Fruit fly (Drosophila melanogaster) whole organism, embryonic: ENCODE results near the gene CG3097.

ENCODE experiments used
- Antp ChIP-seq: fragments of 200-800 bp; sonication (Bioruptor generic); optimal IDR thresholded peaks from 3 replicates; lab custom pipeline; 2016; ENCODE audit warnings: missing biosample characterization, missing genetic modification characterization
- Blimp-1 ChIP-seq: fragments of 200-800 bp; sonication (Bioruptor generic); optimal IDR thresholded peaks from 3 replicates; lab custom pipeline; 2018; ENCODE audit warnings: missing biosample characterization, missing genetic modification characterization, mild to moderate bottlenecking, moderate library complexity, missing genetic modification reagents
- CG10147 ChIP-seq: fragments of 200-800 bp; sonication (Bioruptor generic); optimal IDR thresholded peaks from 2 replicates; lab custom pipeline; 2019; ENCODE audit warnings: missing biosample characterization, mild to moderate bottlenecking, missing genetic modification characterization, moderate library complexity
- CG10565 ChIP-seq: fragments of 200-800 bp; sonication (Bioruptor generic); optimal IDR thresholded peaks from 3 replicates; lab custom pipeline; 2016; ENCODE audit warnings: missing biosample characterization, mild to moderate bottlenecking, missing genetic modification characterization
- CG11093 ChIP-seq: fragments of 200-800 bp; sonication (Bioruptor generic); IDR thresholded peaks from 3 replicates; pipeline ENCODE4 v1.3.6; 2022; ENCODE audit warnings: missing biosample characterization, missing genetic modification characterization
- CG11247 ChIP-seq: fragments of 200-800 bp; sonication (Bioruptor generic); IDR thresholded peaks from 2 replicates; pipeline ENCODE4 v1.3.6; 2022; ENCODE audit warnings: missing biosample characterization, missing genetic modification characterization
- CG14050 ChIP-seq: fragments of 200-800 bp; sonication (Bioruptor generic); IDR thresholded peaks from 3 replicates; pipeline ENCODE4 v1.3.6; 2022; ENCODE audit warnings: missing biosample characterization, missing genetic modification characterization
- CG1529 ChIP-seq: fragments of 200-800 bp; sonication (Bioruptor generic); optimal IDR thresholded peaks from 3 replicates; lab custom pipeline; 2018; ENCODE audit warnings: missing biosample characterization, missing genetic modification characterization
- CG1792 ChIP-seq: fragments of 200-800 bp; sonication (Bioruptor generic); optimal IDR thresholded peaks from 2 replicates; lab custom pipeline; 2016; ENCODE audit warnings: missing biosample characterization, missing genetic modification characterization
- CG31224 ChIP-seq: fragments of 200-800 bp; sonication (Bioruptor generic); IDR thresholded peaks from 2 replicates; pipeline ENCODE4 v1.3.6; 2022; ENCODE audit warnings: missing biosample characterization, missing genetic modification characterization
- CG32767 ChIP-seq: fragments of 200-800 bp; sonication (Bioruptor generic); IDR thresholded peaks from 2 replicates; pipeline ENCODE4 v1.3.6; 2022; ENCODE audit warnings: missing biosample characterization, missing genetic modification characterization
- CG3847 ChIP-seq: fragments of 200-800 bp; sonication (Bioruptor generic); IDR thresholded peaks from 2 replicates; pipeline ENCODE4 v1.3.6; 2022; ENCODE audit warnings: missing biosample characterization, missing genetic modification characterization
- CG4617 ChIP-seq: fragments of 200-800 bp; sonication (Bioruptor generic); optimal IDR thresholded peaks from 3 replicates; lab custom pipeline; 2016; ENCODE audit warnings: missing biosample characterization, missing genetic modification characterization, borderline replicate concordance
- CG6175 ChIP-seq: fragments of 200-800 bp; sonication (Bioruptor generic); IDR thresholded peaks from 3 replicates; pipeline ENCODE4 v1.3.6; 2022; ENCODE audit warnings: missing biosample characterization, missing genetic modification characterization
- CG6254 ChIP-seq: fragments of 200-800 bp; sonication (Bioruptor generic); optimal IDR thresholded peaks from 3 replicates; lab custom pipeline; 2017; ENCODE audit warnings: mild to moderate bottlenecking, missing biosample characterization, missing genetic modification reagents, missing genetic modification characterization
- CG6272 ChIP-seq: fragments of 200-800 bp; sonication (Bioruptor generic); IDR thresholded peaks from 2 replicates; pipeline ENCODE4 v1.3.6; 2022; ENCODE audit warnings: missing biosample characterization, missing genetic modification characterization
- CG6854 ChIP-seq: fragments of 200-800 bp; sonication (Bioruptor generic); optimal IDR thresholded peaks from 3 replicates; lab custom pipeline; 2017; ENCODE audit warnings: missing biosample characterization, mild to moderate bottlenecking, missing genetic modification characterization
- CG7556 ChIP-seq: fragments of 200-800 bp; sonication (Bioruptor generic); optimal IDR thresholded peaks from 2 replicates; lab custom pipeline; 2017; ENCODE audit warnings: missing biosample characterization, mild to moderate bottlenecking, missing genetic modification characterization
- CG8359 ChIP-seq: fragments of 200-800 bp; sonication (Bioruptor generic); optimal IDR thresholded peaks from 2 replicates; lab custom pipeline; 2017; ENCODE audit warnings: missing biosample characterization, mild to moderate bottlenecking, missing genetic modification characterization, borderline replicate concordance
- CG8478 ChIP-seq: fragments of >200 bp; optimal IDR thresholded peaks from 2 replicates; lab custom pipeline; 2018
- CG9727 ChIP-seq: fragments of 200-800 bp; sonication (Bioruptor generic); optimal IDR thresholded peaks from 3 replicates; lab custom pipeline; 2017; ENCODE audit warnings: missing biosample characterization, mild to moderate bottlenecking, missing genetic modification characterization
- Dfd ChIP-seq, 2 experiments: fragments of >200 bp; optimal IDR thresholded peaks; 2 replicates each; lab custom pipeline; 2017; ENCODE audit warnings: missing biosample characterization in 2 of 2, missing genetic modification characterization in 2 of 2
- H2.0 ChIP-seq: fragments of 200-800 bp; sonication (Bioruptor generic); IDR thresholded peaks from 2 replicates; pipeline ENCODE4 v1.3.6; 2022; ENCODE audit warnings: missing biosample characterization, missing genetic modification characterization
- MBD-R2 ChIP-seq: fragments of 200-800 bp; sonication (Bioruptor generic); IDR thresholded peaks from 2 replicates; pipeline ENCODE4 v1.3.6; 2022; ENCODE audit warnings: missing biosample characterization, missing genetic modification characterization
- MESR4 ChIP-seq: fragments of 200-800 bp; sonication (Bioruptor generic); optimal IDR thresholded peaks from 2 replicates; lab custom pipeline; 2018; ENCODE audit warnings: missing biosample characterization, mild to moderate bottlenecking, missing genetic modification characterization, moderate library complexity
- Sry-β ChIP-seq: fragments of 200-800 bp; sonication (Bioruptor generic); optimal IDR thresholded peaks from 2 replicates; lab custom pipeline; 2018; ENCODE audit warnings: missing biosample characterization, mild to moderate bottlenecking, missing genetic modification characterization, moderate library complexity
- Trl ChIP-seq, 3 experiments: fragments of >200 bp in 2 of 3; fragments of 200-800 bp in 1 of 3; sonication (Bioruptor generic) in 1 of 3; optimal IDR thresholded peaks; 2 replicates in 1 of 3; 3 replicates in 2 of 3; lab custom pipeline; 2016 to 2017; ENCODE audit warnings: missing biosample characterization in 1 of 3, missing genetic modification characterization in 1 of 3
- ash1 ChIP-seq: fragments of 200-800 bp; sonication (Bioruptor generic); optimal IDR thresholded peaks from 2 replicates; lab custom pipeline; 2018; ENCODE audit warnings: missing biosample characterization, mild to moderate bottlenecking, missing genetic modification characterization
- bcd ChIP-seq: fragments of 200-800 bp; sonication (Bioruptor generic); optimal IDR thresholded peaks from 2 replicates; lab custom pipeline; 2017; ENCODE audit warnings: missing biosample characterization, mild to moderate bottlenecking, missing genetic modification characterization
- chm ChIP-seq: fragments of 200-800 bp; sonication (Bioruptor generic); IDR thresholded peaks from 2 replicates; pipeline ENCODE4 v1.3.6; 2022; ENCODE audit warnings: missing biosample characterization, missing genetic modification characterization
- chn ChIP-seq: fragments of 200-800 bp; sonication (Bioruptor generic); optimal IDR thresholded peaks from 2 replicates; lab custom pipeline; 2016; ENCODE audit warnings: missing biosample characterization, missing genetic modification characterization
- disco-r ChIP-seq: fragments of 200-800 bp; sonication (Bioruptor generic); optimal IDR thresholded peaks from 2 replicates; lab custom pipeline; 2016; ENCODE audit warnings: missing biosample characterization, missing genetic modification characterization
- dysf ChIP-seq: fragments of 200-800 bp; sonication (Bioruptor generic); IDR thresholded peaks from 3 replicates; pipeline ENCODE4 v1.3.6; 2022; ENCODE audit warnings: missing biosample characterization, missing genetic modification characterization
- ems ChIP-seq: fragments of 200-800 bp; sonication (Bioruptor generic); optimal IDR thresholded peaks from 3 replicates; lab custom pipeline; 2016; ENCODE audit warnings: missing biosample characterization, missing genetic modification characterization
- esg ChIP-seq: fragments of 200-800 bp; sonication (Bioruptor generic); conservative IDR thresholded peaks from 2 replicates; pipeline ENCODE4 v1.3.6; 2022; ENCODE audit warnings: missing biosample characterization, missing genetic modification characterization
- fd64A ChIP-seq: fragments of 200-800 bp; sonication (Bioruptor generic); optimal IDR thresholded peaks from 3 replicates; lab custom pipeline; 2018; ENCODE audit warnings: missing biosample characterization, mild to moderate bottlenecking, missing genetic modification characterization
- gcm ChIP-seq: fragments of 200-800 bp; sonication (Bioruptor generic); optimal IDR thresholded peaks from 2 replicates; lab custom pipeline; 2019; ENCODE audit warnings: missing biosample characterization, mild to moderate bottlenecking, missing genetic modification characterization, moderate library complexity
- gsb-n ChIP-seq: fragments of 200-800 bp; sonication (Bioruptor generic); optimal IDR thresholded peaks from 3 replicates; lab custom pipeline; 2018; ENCODE audit warnings: missing biosample characterization, mild to moderate bottlenecking, missing genetic modification characterization
- ind ChIP-seq: fragments of 200-800 bp; sonication (Bioruptor generic); optimal IDR thresholded peaks from 3 replicates; lab custom pipeline; 2016; ENCODE audit warnings: missing biosample characterization, missing genetic modification characterization
- jigr1 ChIP-seq: fragments of 200-800 bp; sonication (Bioruptor generic); IDR thresholded peaks from 3 replicates; pipeline ENCODE4 v1.3.6; 2022; ENCODE audit warnings: missing biosample characterization, missing genetic modification characterization
- nerfin-2 ChIP-seq: fragments of 200-800 bp; sonication (Bioruptor generic); IDR thresholded peaks from 2 replicates; pipeline ENCODE4 v1.3.6; 2022; ENCODE audit warnings: missing biosample characterization, missing genetic modification characterization; ENCODE audit not compliant: partially characterized antibody
- pan ChIP-seq, 4 experiments: fragments of >200 bp in 3 of 4; fragments of 200-800 bp in 1 of 4; sonication (Bioruptor generic) in 1 of 4; optimal IDR thresholded peaks in 3 of 4; IDR thresholded peaks in 1 of 4; 2 replicates each; pipeline versions ENCODE4 v1.3.6 to Lab custom; 2017 to 2022; ENCODE audit warnings: missing biosample characterization in 2 of 4, missing genetic modification characterization in 2 of 4, mixed read lengths in 1 of 4
- pita ChIP-seq: fragments of 200-800 bp; sonication (Bioruptor generic); optimal IDR thresholded peaks from 2 replicates; lab custom pipeline; 2017; ENCODE audit warnings: missing biosample characterization, mild to moderate bottlenecking, missing genetic modification characterization
- prd ChIP-seq, 3 experiments: fragments of >200 bp in 2 of 3; fragments of 200-800 bp in 1 of 3; sonication (Bioruptor generic) in 1 of 3; optimal IDR thresholded peaks in 2 of 3; IDR thresholded peaks in 1 of 3; 2 replicates in 2 of 3; 3 replicates in 1 of 3; pipeline versions ENCODE4 v1.3.6 to Lab custom; 2017 to 2022; ENCODE audit warnings: missing biosample characterization in 1 of 3, missing genetic modification characterization in 1 of 3
- row ChIP-seq: fragments of 200-800 bp; sonication (Bioruptor generic); IDR thresholded peaks from 3 replicates; pipeline ENCODE4 v1.3.6; 2022; ENCODE audit warnings: missing biosample characterization, missing genetic modification characterization
- scrt ChIP-seq: fragments of 200-800 bp; sonication (Bioruptor generic); optimal IDR thresholded peaks from 2 replicates; lab custom pipeline; 2018; ENCODE audit warnings: missing biosample characterization, mild to moderate bottlenecking, missing genetic modification characterization, moderate library complexity
- sens-2 ChIP-seq: fragments of 200-800 bp; sonication (Bioruptor generic); IDR thresholded peaks from 2 replicates; pipeline ENCODE4 v1.3.6; 2022; ENCODE audit warnings: missing biosample characterization, missing genetic modification characterization
- tin ChIP-seq: fragments of 200-800 bp; sonication (Bioruptor generic); optimal IDR thresholded peaks from 3 replicates; lab custom pipeline; 2016; ENCODE audit warnings: missing biosample characterization, missing genetic modification characterization
- usp ChIP-seq: fragments of >200 bp; optimal IDR thresholded peaks from 2 replicates; lab custom pipeline; 2017; ENCODE audit warnings: missing biosample characterization, missing genetic modification characterization
- zen2 ChIP-seq: fragments of 200-800 bp; sonication (Bioruptor generic); IDR thresholded peaks from 3 replicates; pipeline ENCODE4 v1.3.6; 2022; ENCODE audit warnings: missing biosample characterization, missing genetic modification characterization; ENCODE audit not compliant: partially characterized antibody

The CG3097 gene

DNA sequence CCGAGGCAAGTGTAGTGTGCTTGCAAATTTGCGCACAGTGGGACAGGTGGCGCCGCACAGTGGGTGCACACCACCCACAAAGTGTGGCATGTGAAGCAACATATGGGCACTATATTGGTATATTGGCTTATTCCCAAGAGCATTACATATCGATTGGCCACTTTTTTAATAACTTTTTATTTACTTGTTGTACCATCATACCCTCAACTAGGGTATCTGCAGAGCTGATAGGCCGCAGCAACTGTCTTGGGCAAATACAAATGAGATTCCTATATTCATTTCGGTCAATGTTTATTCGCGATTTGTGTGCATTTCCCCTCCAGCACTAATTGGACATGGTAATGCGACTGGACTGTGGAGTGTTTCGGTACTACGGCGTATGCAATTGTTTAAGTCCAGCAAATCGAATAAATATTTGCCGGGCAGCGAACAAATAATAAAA, 45.8 kb downstream of the CG3097 start (continued):
- no peak for TF ChIP-seq CG4617 (GFP tag; lab: Kevin White, UChicago)
- TF ChIP-seq Sry-β (GFP tag; lab: Kevin White, UChicago), result peak; percentile 28
- peak; percentile 31 for TF ChIP-seq CG8359
- TF ChIP-seq esg, result peak; percentile 53
- TF ChIP-seq scrt, result no peak
- no peak for TF ChIP-seq CG6175 (GFP tag; lab: Robert Waterston, UW)
- no peak; the same call in 1 of the 2 replicates for TF ChIP-seq MBD-R2 (GFP tag; lab: Robert Waterston, UW)
- peak; percentile 35 for TF ChIP-seq gcm (GFP tag; lab: Kevin White, UChicago)
- TF ChIP-seq fd64A (GFP tag; lab: Kevin White, UChicago), result peak; percentile 75
- no peak for TF ChIP-seq usp (GFP tag; lab: Kevin White, UChicago)
- peak; percentile 43 for TF ChIP-seq CG1529
- TF ChIP-seq sens-2 (GFP tag; lab: Robert Waterston, UW), result no peak
- TF ChIP-seq Dfd (GFP tag; optimal IDR thresholded peaks at IDR 0.05; lab: Kevin White, UChicago), result no peak
- peak; percentile 11 for TF ChIP-seq CG7556 (GFP tag; lab: Kevin White, UChicago)
- TF ChIP-seq CG8478, result no peak
- TF ChIP-seq chn, result no peak
- peak; percentile 24; the same call in 1 of the 2 replicates for TF ChIP-seq CG31224 (GFP tag; lab: Robert Waterston, UW)
- TF ChIP-seq pan (optimal IDR thresholded peaks at IDR 0.05; lab: Kevin White, UChicago), result no peak
- TF ChIP-seq pan (GFP tag; optimal IDR thresholded peaks at IDR 0.05 in 1 of 2, IDR thresholded peaks at IDR 0.05 in 1 of 2), result peak in 1 of 2 experiments; percentile 55
- no peak for TF ChIP-seq prd (optimal IDR thresholded peaks at IDR 0.05; lab: Kevin White, UChicago)
- peak; percentile 64 for TF ChIP-seq prd (GFP tag; IDR thresholded peaks at IDR 0.05; lab: Robert Waterston, UW)
- TF ChIP-seq zen2 (GFP tag; lab: Robert Waterston, UW), result no peak
- no peak for TF ChIP-seq CG1792 (GFP tag; lab: Kevin White, UChicago)
- TF ChIP-seq nerfin-2 (GFP tag; lab: Robert Waterston, UW), result no peak
- peak; percentile 40 for TF ChIP-seq bcd (GFP tag; lab: Kevin White, UChicago)
- TF ChIP-seq Blimp-1, result peak; percentile 30
- 0 out of 2 replicates have a peak, but pooled peaks have one; percentile 37 for TF ChIP-seq H2.0
- TF ChIP-seq CG6254 (GFP tag; lab: Kevin White, UChicago), result peak; percentile 25
- TF ChIP-seq tin (GFP tag; lab: Kevin White, UChicago), result peak; percentile 36
- peak; percentile 15 for TF ChIP-seq disco-r (GFP tag; lab: Kevin White, UChicago)
- TF ChIP-seq CG32767, result no peak
- TF ChIP-seq Trl (optimal IDR thresholded peaks at IDR 0.05; lab: Kevin White, UChicago), result no peak
- TF ChIP-seq Trl (GFP tag; optimal IDR thresholded peaks at IDR 0.05; lab: Kevin White, UChicago), result peak; percentile 29
- TF ChIP-seq CG9727 (GFP tag; lab: Kevin White, UChicago), result peak; percentile 52
- TF ChIP-seq jigr1 (GFP tag; lab: Robert Waterston, UW), result peak; percentile 41; the same call in 1 of the 3 replicates
- no peak for TF ChIP-seq ash1 (GFP tag; lab: Kevin White, UChicago)
- TF ChIP-seq row (GFP tag; lab: Robert Waterston, UW), result peak; percentile 53
- TF ChIP-seq pita (GFP tag; lab: Kevin White, UChicago), result no peak
- peak; percentile 71 for TF ChIP-seq dysf (GFP tag; lab: Robert Waterston, UW)
- TF ChIP-seq chm (GFP tag; lab: Robert Waterston, UW), result no peak
- no peak for TF ChIP-seq CG6854 (GFP tag; lab: Kevin White, UChicago)
- TF ChIP-seq MESR4 (GFP tag; lab: Kevin White, UChicago), result no peak
- TF ChIP-seq Antp (GFP tag; lab: Kevin White, UChicago), result peak; percentile 52
- TF ChIP-seq CG10565 (GFP tag; lab: Kevin White, UChicago), result no peak
- TF ChIP-seq CG11093 (GFP tag; lab: Robert Waterston, UW), result peak; percentile 51; the same call in 1 of the 3 replicates
- no peak for TF ChIP-seq CG10147
- TF ChIP-seq gsb-n (tag; lab: Kevin White, UChicago), result peak; percentile 64
- TF ChIP-seq ind (GFP tag; lab: Kevin White, UChicago), result peak; percentile 48
- TF ChIP-seq CG6272, result no peak
- no peak for TF ChIP-seq ems (GFP tag; lab: Kevin White, UChicago)
- TF ChIP-seq CG14050 (GFP tag; lab: Robert Waterston, UW), result peak; percentile 28; the same call in 1 of the 3 replicates
- no peak for TF ChIP-seq CG3847
- no peak for TF ChIP-seq CG11247 (GFP tag; lab: Robert Waterston, UW)
